Worm (Caenorhabditis elegans): ENCODE measurements around the gene faah-3.

DNA sequence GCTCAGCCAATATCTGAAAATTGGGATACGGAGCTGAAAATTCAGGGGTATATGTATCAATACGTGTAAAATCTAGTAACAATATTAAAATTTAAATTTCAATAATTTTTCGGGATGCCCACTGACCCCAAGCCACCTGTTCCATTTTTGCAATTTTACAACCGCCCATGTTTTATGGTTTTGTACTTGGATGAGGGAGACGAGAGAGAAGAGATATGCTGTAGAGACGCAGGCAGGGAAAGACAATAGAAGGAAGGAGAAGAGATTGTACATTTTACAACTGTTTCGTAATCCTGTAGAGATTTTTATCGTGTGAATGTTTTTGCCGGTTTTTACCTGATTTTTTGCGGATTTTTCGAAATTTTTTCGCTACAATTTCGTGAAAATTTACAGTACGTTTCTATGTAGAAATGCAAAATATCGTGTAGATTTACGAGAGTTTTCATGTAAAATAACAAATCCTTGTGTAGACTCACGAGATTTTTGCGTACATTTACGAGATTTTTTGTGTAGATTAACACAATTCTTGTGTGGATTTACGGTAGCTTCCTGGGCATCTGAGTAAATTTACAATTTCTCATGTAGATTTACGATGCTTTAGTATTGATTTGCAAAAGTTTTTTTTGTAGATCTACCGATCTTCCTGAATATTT, 4.6 kb upstream of the faah-3 start:
- TF ChIP-seq ama-1 (optimal IDR thresholded peaks at IDR 0.05) (no peak), flt-1 (GFP tag; IDR thresholded peaks at IDR 0.05) (no peak), tbx-37 (GFP tag; conservative IDR thresholded peaks at IDR 0.05) (no peak), pes-1 (GFP tag; IDR thresholded peaks at IDR 0.05) (no peak), hmg-4 (GFP tag; optimal IDR thresholded peaks at IDR 0.05) (no peak), ceh-13 (GFP tag; optimal IDR thresholded peaks at IDR 0.05) (no peak)

Data from whole organism, early embryonic.